Worm (Caenorhabditis elegans) whole organism, L1 larva: Measurements from ENCODE around the gene nhr-17.

Experiments used
- aly-2 ChIP-seq: fragments of 150-350 bp; optimal IDR thresholded peaks from 2 replicates; lab custom pipeline; 2014; ENCODE audit warnings: missing biosample characterization, missing genetic modification characterization
- blmp-1 ChIP-seq: fragments of 150-350 bp; optimal IDR thresholded peaks from 2 replicates; lab custom pipeline; 2014; ENCODE audit warnings: missing biosample characterization, missing genetic modification characterization
- ceh-8 ChIP-seq: fragments of 200-800 bp; sonication (Bioruptor generic); optimal IDR thresholded peaks from 2 replicates; lab custom pipeline; 2018; ENCODE audit warnings: mild to moderate bottlenecking, missing genetic modification characterization, moderate library complexity, missing compliant biosample characterization
- ceh-82 ChIP-seq, 3 experiments: fragments of 150-350 bp in 1 of 3; sonication (generic microtip) in 2 of 3; optimal IDR thresholded peaks; 2 replicates each; lab custom pipeline; 2014 to 2017; ENCODE audit warnings: missing biosample characterization in 3 of 3, missing genetic modification characterization in 3 of 3
- ceh-88 ChIP-seq: fragments of 200-800 bp; sonication (Bioruptor generic); IDR thresholded peaks from 2 replicates; pipeline ENCODE4 v1.3.6; 2022; ENCODE audit warnings: missing genetic modification characterization, missing compliant biosample characterization
- dpl-1 ChIP-seq, 3 experiments: fragments of 150-350 bp in 2 of 3; sonication (generic microtip) in 1 of 3; optimal IDR thresholded peaks; 2 replicates each; lab custom pipeline; 2014 to 2017; ENCODE audit warnings: missing biosample characterization in 3 of 3, missing genetic modification characterization in 3 of 3, missing genetic modification reagents in 3 of 3
- dsc-1 ChIP-seq: sonication (generic microtip); optimal IDR thresholded peaks from 2 replicates; lab custom pipeline; 2016; ENCODE audit warnings: mild to moderate bottlenecking, missing genetic modification characterization, missing compliant biosample characterization
- efl-1 ChIP-seq, 4 experiments: fragments of 150-350 bp; optimal IDR thresholded peaks in 3 of 4; peaks in 1 of 4; 1 replicate in 1 of 4; 2 replicates in 3 of 4; lab custom pipeline; 2014; ENCODE audit warnings: missing biosample characterization in 2 of 4, missing genetic modification characterization in 2 of 4, missing genetic modification reagents in 2 of 4
- efl-3 ChIP-seq: fragments of 200-800 bp; sonication (Bioruptor generic); optimal IDR thresholded peaks from 2 replicates; lab custom pipeline; 2018; ENCODE audit warnings: mild to moderate bottlenecking, missing genetic modification characterization, missing compliant biosample characterization
- egl-27 ChIP-seq, 2 experiments: fragments of 150-350 bp in 1 of 2; sonication (generic microtip); optimal IDR thresholded peaks; 3 replicates each; lab custom pipeline; 2017 to 2018; ENCODE audit warnings: missing biosample characterization in 2 of 2, missing genetic modification characterization in 2 of 2, missing genetic modification reagents in 2 of 2
- elt-2 ChIP-seq: sonication (generic microtip); optimal IDR thresholded peaks from 2 replicates; lab custom pipeline; 2016; ENCODE audit warnings: missing genetic modification characterization, mild to moderate bottlenecking, inconsistent platforms, missing compliant biosample characterization, missing genetic modification reagents
- elt-3 ChIP-seq, 6 experiments: fragments of 150-350 bp in 1 of 6; sonication (generic microtip); optimal IDR thresholded peaks; 2 replicates each; lab custom pipeline; 2017 to 2018; ENCODE audit warnings: missing biosample characterization in 6 of 6, missing genetic modification characterization in 6 of 6, inconsistent platforms in 1 of 6
- fkh-4 ChIP-seq: sonication (generic microtip); optimal IDR thresholded peaks from 2 replicates; lab custom pipeline; 2016; ENCODE audit warnings: missing compliant biosample characterization, missing genetic modification characterization, borderline replicate concordance
- fkh-8 ChIP-seq: sonication (generic microtip); optimal IDR thresholded peaks from 2 replicates; lab custom pipeline; 2016; ENCODE audit warnings: mild to moderate bottlenecking, missing genetic modification characterization, missing compliant biosample characterization
- irx-1 ChIP-seq: sonication (generic microtip); optimal IDR thresholded peaks from 2 replicates; lab custom pipeline; 2016; ENCODE audit warnings: missing genetic modification characterization, missing compliant biosample characterization
- isw-1 ChIP-seq: fragments of 200-800 bp; sonication (Bioruptor generic); IDR thresholded peaks from 2 replicates; pipeline ENCODE4 v1.3.6; 2022; ENCODE audit warnings: missing genetic modification characterization, missing compliant biosample characterization
- jun-1 ChIP-seq: fragments of 150-350 bp; optimal IDR thresholded peaks from 2 replicates; lab custom pipeline; 2014; ENCODE audit warnings: missing biosample characterization, missing genetic modification reagents, missing genetic modification characterization
- lin-14 ChIP-seq: fragments of 200-800 bp; sonication (Bioruptor generic); optimal IDR thresholded peaks from 2 replicates; lab custom pipeline; 2018; ENCODE audit warnings: mild to moderate bottlenecking, missing genetic modification characterization, moderate library complexity, missing compliant biosample characterization
- lin-15B ChIP-seq: fragments of 150-350 bp; sonication (generic microtip); optimal IDR thresholded peaks from 3 replicates; lab custom pipeline; 2014; ENCODE audit warnings: missing biosample characterization, missing genetic modification characterization
- lin-39 ChIP-seq: fragments of 150-350 bp; optimal IDR thresholded peaks from 2 replicates; lab custom pipeline; 2014; ENCODE audit warnings: missing biosample characterization, missing genetic modification reagents, missing genetic modification characterization
- lir-3 ChIP-seq: sonication (generic microtip); optimal IDR thresholded peaks from 2 replicates; lab custom pipeline; 2016; ENCODE audit warnings: mild to moderate bottlenecking, missing genetic modification characterization, moderate library complexity, missing compliant biosample characterization; ENCODE audit not compliant: poor library complexity
- mab-9 ChIP-seq: fragments of 200-800 bp; sonication (Bioruptor generic); IDR thresholded peaks from 2 replicates; pipeline ENCODE4 v1.3.6; 2022; ENCODE audit warnings: missing genetic modification reagents, missing genetic modification characterization, missing compliant biosample characterization
- mdl-1 ChIP-seq, 2 experiments: fragments of 150-350 bp; optimal IDR thresholded peaks; 2 replicates each; lab custom pipeline; 2014 to 2017; ENCODE audit warnings: missing biosample characterization in 2 of 2, missing genetic modification characterization in 2 of 2, inconsistent platforms in 1 of 2
- mef-2 ChIP-seq: fragments of 150-350 bp; optimal IDR thresholded peaks from 2 replicates; lab custom pipeline; 2014; ENCODE audit warnings: missing biosample characterization, missing genetic modification characterization
- mep-1 ChIP-seq: fragments of 150-350 bp; optimal IDR thresholded peaks from 2 replicates; lab custom pipeline; 2014; ENCODE audit warnings: missing biosample characterization, missing genetic modification characterization
- nhr-11 ChIP-seq: fragments of 150-350 bp; optimal IDR thresholded peaks from 2 replicates; lab custom pipeline; 2014; ENCODE audit warnings: missing biosample characterization, missing genetic modification characterization
- nhr-19 ChIP-seq: fragments of 200-800 bp; sonication (Bioruptor generic); conservative IDR thresholded peaks from 2 replicates; pipeline ENCODE4 v1.3.6; 2022; ENCODE audit warnings: missing genetic modification characterization, missing compliant biosample characterization
- nhr-20 ChIP-seq: sonication (generic microtip); optimal IDR thresholded peaks from 2 replicates; lab custom pipeline; 2016; ENCODE audit warnings: mild to moderate bottlenecking, missing genetic modification characterization, missing compliant biosample characterization
- nhr-28 ChIP-seq: fragments of 150-350 bp; optimal IDR thresholded peaks from 2 replicates; lab custom pipeline; 2014; ENCODE audit warnings: missing biosample characterization, missing genetic modification characterization
- nhr-71 ChIP-seq: sonication (generic microtip); optimal IDR thresholded peaks from 2 replicates; lab custom pipeline; 2016; ENCODE audit warnings: mild to moderate bottlenecking, missing genetic modification characterization, moderate library complexity, missing compliant biosample characterization
- nhr-84 ChIP-seq: sonication (generic microtip); optimal IDR thresholded peaks from 2 replicates; lab custom pipeline; 2017; ENCODE audit warnings: missing biosample characterization, missing genetic modification characterization
- nhr-85 ChIP-seq: sonication (generic microtip); peaks from one replicate; lab custom pipeline; 2016; ENCODE audit warnings: missing genetic modification characterization, inconsistent platforms, missing compliant biosample characterization
- nhr-90 ChIP-seq: sonication (generic microtip); optimal IDR thresholded peaks from 2 replicates; lab custom pipeline; 2016; ENCODE audit warnings: mild to moderate bottlenecking, missing genetic modification characterization, missing compliant biosample characterization; ENCODE audit not compliant: poor library complexity
- pag-3 ChIP-seq: sonication (generic microtip); optimal IDR thresholded peaks from 2 replicates; lab custom pipeline; 2017; ENCODE audit warnings: missing genetic modification characterization, mild to moderate bottlenecking, missing compliant biosample characterization, antibody characterized with exemption, borderline replicate concordance; ENCODE audit not compliant: insufficient read depth
- rnt-1 ChIP-seq: sonication (generic microtip); optimal IDR thresholded peaks from 2 replicates; lab custom pipeline; 2016; ENCODE audit warnings: mild to moderate bottlenecking, missing genetic modification characterization, moderate library complexity, missing compliant biosample characterization
- snpc-4 ChIP-seq: fragments of 150-350 bp; optimal IDR thresholded peaks from 2 replicates; lab custom pipeline; 2014; ENCODE audit warnings: missing biosample characterization, missing genetic modification characterization
- snu-23 ChIP-seq: sonication (generic microtip); optimal IDR thresholded peaks from 2 replicates; lab custom pipeline; 2016; ENCODE audit warnings: missing genetic modification characterization, missing compliant biosample characterization
- tlp-1 ChIP-seq: fragments of 150-350 bp; optimal IDR thresholded peaks from 2 replicates; lab custom pipeline; 2014; ENCODE audit warnings: missing biosample characterization, missing genetic modification characterization
- unc-130 ChIP-seq: fragments of 150-350 bp; optimal IDR thresholded peaks from 2 replicates; lab custom pipeline; 2017; ENCODE audit warnings: missing biosample characterization, missing genetic modification characterization, inconsistent platforms
- unc-62 ChIP-seq: fragments of 150-350 bp; optimal IDR thresholded peaks from 2 replicates; lab custom pipeline; 2014; ENCODE audit warnings: missing biosample characterization, missing genetic modification reagents, missing genetic modification characterization
- unc-86 ChIP-seq: sonication (generic microtip); optimal IDR thresholded peaks from 2 replicates; lab custom pipeline; 2016; ENCODE audit warnings: missing genetic modification characterization, missing compliant biosample characterization
- unc-98 ChIP-seq: fragments of 200-800 bp; sonication (Bioruptor generic); IDR thresholded peaks from 2 replicates; pipeline ENCODE4 v1.3.6; 2022; ENCODE audit warnings: missing genetic modification characterization, missing compliant biosample characterization
- xbp-1 ChIP-seq: sonication (generic microtip); optimal IDR thresholded peaks from 2 replicates; lab custom pipeline; 2016; ENCODE audit warnings: missing genetic modification characterization, missing compliant biosample characterization
- zip-4 ChIP-seq: fragments of 200-800 bp; sonication (Bioruptor generic); optimal IDR thresholded peaks from 2 replicates; lab custom pipeline; 2018; ENCODE audit warnings: mild to moderate bottlenecking, missing genetic modification characterization, moderate library complexity, missing compliant biosample characterization
- ztf-4 ChIP-seq: fragments of 150-350 bp; optimal IDR thresholded peaks from 2 replicates; lab custom pipeline; 2014; ENCODE audit warnings: missing biosample characterization, missing genetic modification characterization

nhr-17 gene

DNA sequence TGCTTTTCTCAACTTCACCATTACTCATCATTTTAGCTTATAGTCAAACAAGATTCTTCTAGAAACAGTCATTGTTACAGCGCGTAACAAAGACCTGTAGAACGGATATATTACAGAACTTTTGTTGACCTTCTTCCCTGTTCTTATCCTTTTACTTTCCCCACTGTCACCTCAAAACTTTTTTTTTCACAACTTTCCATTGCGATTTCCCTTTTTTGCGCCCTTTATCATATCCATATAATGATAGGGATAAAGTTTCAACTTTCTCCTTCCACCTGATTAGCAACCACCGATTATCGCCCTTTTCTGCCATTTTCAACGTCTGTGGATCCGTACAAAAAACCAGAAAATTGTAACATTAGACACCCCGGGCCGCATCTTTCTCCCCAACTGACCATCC is 9.5 kb upstream of the nhr-17 start:
- TF ChIP-seq blmp-1 (peak; percentile 94), efl-1 (optimal IDR thresholded peaks at IDR 0.05; lab: Kevin White, UChicago) (no peak), efl-1 (GFP tag; optimal IDR thresholded peaks at IDR 0.05 in 1 of 2; lab: Kevin White, UChicago) (peak in 1 of 2 experiments; percentile 61), isw-1 (no peak)

- TF ChIP-seq nhr-19 (GFP tag; lab: Robert Waterston, UW) (peak; percentile 28; the same call in 1 of the 2 replicates), aly-2 (no peak), nhr-85 (tag; lab: Kevin White, UChicago) (peak; percentile 96), tlp-1 (tag; lab: Kevin White, UChicago) (peak; percentile 18), efl-3 (GFP tag; lab: Kevin White, UChicago) (peak; percentile 65), nhr-20 (tag; lab: Kevin White, UChicago) (peak; percentile 46), dsc-1 (no peak), mep-1 (tag; lab: Kevin White, UChicago) (peak; percentile 34), nhr-71 (peak; percentile 64), snu-23 (peak; percentile 40), lin-14 (GFP tag; lab: Kevin White, UChicago) (peak; percentile 59), fkh-4 (tag; lab: Kevin White, UChicago) (no peak), lin-39 (tag; lab: Kevin White, UChicago) (no peak), elt-2 (tag; lab: Kevin White, UChicago) (peak; percentile 2), rnt-1 (tag; lab: Kevin White, UChicago) (peak; percentile 75), nhr-90 (tag; lab: Kevin White, UChicago) (peak; percentile 14)
These were observed 4.1 kb upstream of the nhr-17 start for ce11 chrX:12671638-12672290.

DNA sequence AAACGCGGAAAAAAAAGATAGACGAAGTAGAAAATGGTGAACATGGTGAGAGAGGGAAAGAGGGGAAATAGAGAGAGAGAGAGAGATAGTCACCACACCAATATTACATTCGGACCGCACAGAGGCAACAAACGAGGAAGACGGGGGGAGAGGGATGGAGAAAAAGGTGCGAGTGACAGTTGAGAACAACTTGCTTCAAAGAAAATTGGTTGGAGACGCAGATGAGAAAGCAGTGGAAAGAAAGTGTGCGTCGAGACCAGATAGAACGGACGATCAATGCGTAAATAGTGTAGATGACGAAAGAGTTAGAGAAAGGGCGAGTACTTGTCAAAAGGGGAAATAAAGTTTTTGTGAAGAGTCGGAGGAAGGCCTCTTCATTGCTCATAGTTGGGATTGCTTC is 2.7 kb upstream of the nhr-17 start:
- TF ChIP-seq snu-23 (peak; percentile 94), ceh-8 (GFP tag; lab: Kevin White, UChicago) (no peak), jun-1 (tag; lab: Kevin White, UChicago) (peak; percentile 78), irx-1 (peak; percentile 47), ztf-4 (tag; lab: Kevin White, UChicago) (peak; percentile 69), lin-14 (GFP tag; lab: Kevin White, UChicago) (peak; percentile 97), nhr-28 (tag; lab: Kevin White, UChicago) (no peak), unc-130 (no peak), nhr-85 (tag; lab: Kevin White, UChicago) (peak; percentile 92), pag-3 (tag; lab: Kevin White, UChicago) (no peak), nhr-71 (peak; percentile 93), efl-1 (optimal IDR thresholded peaks at IDR 0.05; lab: Kevin White, UChicago) (peak; percentile 47 to 76), efl-1 (GFP tag; optimal IDR thresholded peaks at IDR 0.05 in 1 of 2; lab: Kevin White, UChicago) (peak in 1 of 2 experiments; percentile 92), egl-27 (tag; optimal IDR thresholded peaks at IDR 0.05; lab: Kevin White, UChicago) (peak; percentile 10 to 78), nhr-11 (tag; lab: Kevin White, UChicago) (peak; percentile 18), unc-98 (GFP tag; lab: Robert Waterston, UW) (no peak), nhr-19 (GFP tag; lab: Robert Waterston, UW) (peak; percentile 61), mef-2 (tag; lab: Kevin White, UChicago) (peak; percentile 17), mdl-1 (tag; optimal IDR thresholded peaks at IDR 0.05; lab: Kevin White, UChicago) (peak in 1 of 2 experiments; percentile 82), dsc-1 (peak; percentile 59), lir-3 (tag; lab: Kevin White, UChicago) (peak; percentile 25), mab-9 (GFP tag; lab: Robert Waterston, UW) (no peak), nhr-20 (tag; lab: Kevin White, UChicago) (peak; percentile 93), dpl-1 (GFP tag; optimal IDR thresholded peaks at IDR 0.05; lab: Kevin White, UChicago) (peak in 2 of 3 experiments; percentile 12 to 20), unc-86 (tag; lab: Kevin White, UChicago) (peak; percentile 68), ceh-88 (GFP tag; lab: Robert Waterston, UW) (peak; percentile 31; the same call in 1 of the 2 replicates), tlp-1 (tag; lab: Kevin White, UChicago) (no peak), elt-3 (tag; optimal IDR thresholded peaks at IDR 0.05; lab: Kevin White, UChicago) (peak in 2 of 6 experiments; percentile 31 to 63), nhr-84 (tag; lab: Kevin White, UChicago) (no peak), zip-4 (GFP tag; lab: Kevin White, UChicago) (peak; percentile 21), blmp-1 (peak; percentile 77), unc-62 (GFP tag; lab: Kevin White, UChicago) (no peak), snpc-4 (tag; lab: Kevin White, UChicago) (peak; percentile 34), ceh-82 (tag; optimal IDR thresholded peaks at IDR 0.05; lab: Kevin White, UChicago) (peak; percentile 68 to 84 (median 71)), xbp-1 (tag; lab: Kevin White, UChicago) (peak; percentile 62), lin-15B (tag; lab: Kevin White, UChicago) (peak; percentile 18), fkh-8 (tag; lab: Kevin White, UChicago) (peak; percentile 73)
